Worm (Caenorhabditis elegans) whole organism, late embryonic: ENCODE data around the gene T28F3.8.
A peak's percentile ranks its signal among the peaks of the same experiment; 100 is the strongest.

Source experiments
- C08G9.2 ChIP-seq: sonication (generic microtip); optimal IDR thresholded peaks from 2 replicates; lab custom pipeline; 2016; ENCODE audit warnings: mild to moderate bottlenecking, missing genetic modification characterization, moderate library complexity, missing compliant biosample characterization
- C38D4.7 ChIP-seq: fragments of 200-800 bp; sonication (Bioruptor generic); optimal IDR thresholded peaks from 2 replicates; lab custom pipeline; 2018; ENCODE audit warnings: mild to moderate bottlenecking, missing genetic modification characterization, moderate library complexity, missing compliant biosample characterization
- F13H6.1 ChIP-seq: sonication (generic microtip); optimal IDR thresholded peaks from 2 replicates; lab custom pipeline; 2016; ENCODE audit warnings: missing genetic modification characterization, missing compliant biosample characterization
- K02D7.2 ChIP-seq: sonication (generic microtip); optimal IDR thresholded peaks from 2 replicates; lab custom pipeline; 2017; ENCODE audit warnings: mild to moderate bottlenecking, missing genetic modification characterization, missing compliant biosample characterization
- ama-1 ChIP-seq: fragments of 150-350 bp; optimal IDR thresholded peaks from 2 replicates; lab custom pipeline; 2014
- ceh-14 ChIP-seq: sonication (generic microtip); optimal IDR thresholded peaks from 2 replicates; lab custom pipeline; 2016; ENCODE audit warnings: missing genotype, missing genetic modification characterization, missing compliant biosample characterization
- ceh-18 ChIP-seq: sonication (generic microtip); optimal IDR thresholded peaks from 2 replicates; lab custom pipeline; 2016; ENCODE audit warnings: missing genetic modification characterization, missing compliant biosample characterization
- ceh-19 ChIP-seq: fragments of 200-800 bp; sonication (Bioruptor generic); optimal IDR thresholded peaks from 2 replicates; lab custom pipeline; 2018; ENCODE audit warnings: mild to moderate bottlenecking, missing genetic modification characterization, missing compliant biosample characterization
- ceh-2 ChIP-seq: sonication (generic microtip); optimal IDR thresholded peaks from 2 replicates; lab custom pipeline; 2016; ENCODE audit warnings: missing genotype, missing genetic modification characterization, missing compliant biosample characterization
- ceh-24 ChIP-seq: sonication (generic microtip); optimal IDR thresholded peaks from 2 replicates; lab custom pipeline; 2016; ENCODE audit warnings: mild to moderate bottlenecking, missing genetic modification characterization, missing compliant biosample characterization
- ceh-30 ChIP-seq: fragments of 150-350 bp; optimal IDR thresholded peaks from 2 replicates; lab custom pipeline; 2014; ENCODE audit warnings: missing biosample characterization, missing genetic modification characterization
- ceh-9 ChIP-seq: sonication (generic microtip); optimal IDR thresholded peaks from 2 replicates; lab custom pipeline; 2016; ENCODE audit warnings: mild to moderate bottlenecking, missing genetic modification characterization, inconsistent platforms, missing compliant biosample characterization
- dmd-4 ChIP-seq: sonication (generic microtip); optimal IDR thresholded peaks from 2 replicates; lab custom pipeline; 2016; ENCODE audit warnings: borderline replicate concordance, missing genetic modification characterization, missing compliant biosample characterization
- dve-1 ChIP-seq: sonication (generic microtip); optimal IDR thresholded peaks from 2 replicates; lab custom pipeline; 2017; ENCODE audit warnings: antibody characterized with exemption, mild to moderate bottlenecking, missing genetic modification characterization, missing compliant biosample characterization
- ets-4 ChIP-seq: sonication (generic microtip); optimal IDR thresholded peaks from 2 replicates; lab custom pipeline; 2016; ENCODE audit warnings: missing genetic modification characterization, missing compliant biosample characterization
- eyg-1 ChIP-seq: sonication (generic microtip); optimal IDR thresholded peaks from 2 replicates; lab custom pipeline; 2016; ENCODE audit warnings: missing genotype, missing genetic modification characterization, missing compliant biosample characterization
- fax-1 ChIP-seq: sonication (generic microtip); optimal IDR thresholded peaks from 2 replicates; lab custom pipeline; 2016; ENCODE audit warnings: missing genotype, missing genetic modification characterization, missing compliant biosample characterization
- fkh-10 ChIP-seq: fragments of 150-350 bp; optimal IDR thresholded peaks from 2 replicates; lab custom pipeline; 2014; ENCODE audit warnings: missing biosample characterization, missing genetic modification reagents, missing genetic modification characterization
- fkh-6 ChIP-seq: sonication (generic microtip); optimal IDR thresholded peaks from 2 replicates; lab custom pipeline; 2016; ENCODE audit warnings: missing genetic modification characterization, missing compliant biosample characterization
- gmeb-2 ChIP-seq: sonication (generic microtip); optimal IDR thresholded peaks from 2 replicates; lab custom pipeline; 2016; ENCODE audit warnings: missing genetic modification characterization, inconsistent platforms, missing compliant biosample characterization
- hlh-13 ChIP-seq: fragments of 200-800 bp; sonication (Bioruptor generic); optimal IDR thresholded peaks from 2 replicates; lab custom pipeline; 2018; ENCODE audit warnings: mild to moderate bottlenecking, missing genetic modification characterization, missing compliant biosample characterization
- hlh-15 ChIP-seq: sonication (generic microtip); optimal IDR thresholded peaks from 2 replicates; lab custom pipeline; 2016; ENCODE audit warnings: missing genetic modification characterization, missing compliant biosample characterization
- hlh-6 ChIP-seq: sonication (generic microtip); optimal IDR thresholded peaks from 2 replicates; lab custom pipeline; 2016; ENCODE audit warnings: missing genotype, missing genetic modification characterization, missing compliant biosample characterization
- hlh-8 ChIP-seq: sonication (generic microtip); optimal IDR thresholded peaks from 2 replicates; lab custom pipeline; 2016; ENCODE audit warnings: missing genotype, missing genetic modification characterization, missing compliant biosample characterization
- lim-6 ChIP-seq: sonication (generic microtip); optimal IDR thresholded peaks from 2 replicates; lab custom pipeline; 2016; ENCODE audit warnings: missing genetic modification characterization, missing compliant biosample characterization
- lin-11 ChIP-seq: fragments of 200-800 bp; sonication (Bioruptor generic); optimal IDR thresholded peaks from 2 replicates; lab custom pipeline; 2018; ENCODE audit warnings: mild to moderate bottlenecking, missing genetic modification characterization, missing compliant biosample characterization
- nhr-11 ChIP-seq: fragments of 150-350 bp; optimal IDR thresholded peaks from 2 replicates; lab custom pipeline; 2014; ENCODE audit warnings: missing biosample characterization, missing genetic modification characterization
- nhr-232 ChIP-seq: sonication (generic microtip); optimal IDR thresholded peaks from 2 replicates; lab custom pipeline; 2016; ENCODE audit warnings: missing genetic modification characterization, missing compliant biosample characterization
- npax-4 ChIP-seq: sonication (generic microtip); optimal IDR thresholded peaks from 2 replicates; lab custom pipeline; 2016; ENCODE audit warnings: missing genetic modification characterization, missing compliant biosample characterization
- odd-2 ChIP-seq: sonication (generic microtip); optimal IDR thresholded peaks from 2 replicates; lab custom pipeline; 2017; ENCODE audit warnings: antibody characterized with exemption, mild to moderate bottlenecking, missing genetic modification characterization, missing compliant biosample characterization
- pha-2 ChIP-seq: sonication (generic microtip); optimal IDR thresholded peaks from 2 replicates; lab custom pipeline; 2017; ENCODE audit warnings: mild to moderate bottlenecking, missing genetic modification characterization, missing compliant biosample characterization
- pha-4 ChIP-seq: fragments of 150-350 bp; optimal IDR thresholded peaks from 2 replicates; lab custom pipeline; 2018; ENCODE audit warnings: missing biosample characterization, missing genetic modification reagents, missing genetic modification characterization
- pqm-1 ChIP-seq: sonication (generic microtip); optimal IDR thresholded peaks from 2 replicates; lab custom pipeline; 2016; ENCODE audit warnings: missing genetic modification characterization, missing compliant biosample characterization
- ref-2 ChIP-seq: sonication (generic microtip); optimal IDR thresholded peaks from 2 replicates; lab custom pipeline; 2016; ENCODE audit warnings: missing genetic modification characterization, missing compliant biosample characterization
- sdc-2 ChIP-seq: sonication (generic microtip); optimal IDR thresholded peaks from 2 replicates; lab custom pipeline; 2016; ENCODE audit warnings: missing genotype, missing genetic modification characterization, missing compliant biosample characterization
- sox-2 ChIP-seq: fragments of 200-800 bp; sonication (Bioruptor generic); IDR thresholded peaks from 2 replicates; pipeline ENCODE4 v1.3.6; 2022; ENCODE audit warnings: missing genetic modification reagents, missing genetic modification characterization, missing compliant biosample characterization
- sox-4 ChIP-seq: sonication (generic microtip); optimal IDR thresholded peaks from 2 replicates; lab custom pipeline; 2017; ENCODE audit warnings: mild to moderate bottlenecking, missing genetic modification characterization, inconsistent platforms, missing compliant biosample characterization
- syd-9 ChIP-seq: sonication (generic microtip); optimal IDR thresholded peaks from 2 replicates; lab custom pipeline; 2016; ENCODE audit warnings: mild to moderate bottlenecking, missing genetic modification characterization, moderate library complexity, missing compliant biosample characterization
- tbx-7 ChIP-seq: sonication (generic microtip); optimal IDR thresholded peaks from 2 replicates; lab custom pipeline; 2016; ENCODE audit warnings: missing genotype, missing genetic modification characterization, missing compliant biosample characterization
- ttx-3 ChIP-seq: sonication (generic microtip); optimal IDR thresholded peaks from 2 replicates; lab custom pipeline; 2016; ENCODE audit warnings: missing genetic modification reagents, missing genetic modification characterization, missing compliant biosample characterization
- unc-55 ChIP-seq: sonication (generic microtip); optimal IDR thresholded peaks from 2 replicates; lab custom pipeline; 2017; ENCODE audit warnings: missing biosample characterization, missing genetic modification reagents, missing genetic modification characterization
- zip-5 ChIP-seq: sonication (generic microtip); optimal IDR thresholded peaks from 2 replicates; lab custom pipeline; 2016; ENCODE audit warnings: missing genetic modification characterization, missing compliant biosample characterization
- ztf-16 ChIP-seq: sonication (generic microtip); optimal IDR thresholded peaks from 2 replicates; lab custom pipeline; 2017; ENCODE audit warnings: missing genetic modification characterization, missing compliant biosample characterization

Gene T28F3.8

DNA sequence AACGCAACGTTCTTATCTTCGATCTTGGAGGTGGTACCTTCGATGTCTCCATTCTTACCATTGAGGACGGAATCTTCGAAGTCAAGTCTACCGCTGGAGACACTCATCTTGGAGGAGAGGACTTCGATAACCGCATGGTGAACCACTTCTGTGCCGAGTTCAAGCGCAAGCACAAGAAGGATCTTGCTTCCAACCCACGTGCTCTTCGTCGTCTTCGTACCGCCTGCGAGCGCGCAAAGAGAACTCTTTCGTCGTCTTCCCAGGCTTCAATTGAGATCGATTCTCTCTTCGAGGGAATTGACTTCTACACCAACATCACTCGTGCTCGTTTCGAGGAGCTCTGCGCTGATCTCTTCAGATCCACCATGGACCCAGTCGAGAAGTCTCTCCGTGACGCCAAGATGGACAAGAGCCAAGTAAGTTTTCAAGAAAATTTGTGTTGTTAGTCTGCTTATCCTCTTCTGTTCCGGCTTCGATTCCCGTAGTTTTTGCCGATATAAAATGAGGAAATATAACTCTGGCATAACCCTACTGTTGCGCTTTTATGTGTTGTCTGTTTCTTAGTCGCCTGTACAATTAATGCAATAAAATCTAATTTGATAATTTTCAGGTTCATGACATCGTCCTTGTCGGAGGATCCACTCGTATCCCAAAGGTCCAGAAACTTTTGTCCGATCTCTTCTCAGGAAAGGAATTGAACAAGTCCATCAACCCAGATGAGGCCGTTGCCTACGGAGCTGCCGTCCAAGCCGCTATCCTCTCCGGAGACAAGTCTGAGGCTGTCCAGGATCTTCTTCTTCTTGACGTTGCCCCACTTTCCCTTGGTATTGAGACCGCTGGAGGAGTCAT is 27.3 kb downstream of the T28F3.8 start:
- TF ChIP-seq lin-11 (tag; lab: Kevin White, UChicago) (no peak), ama-1 (lab: Kevin White, UChicago) (no peak), odd-2 (tag; lab: Kevin White, UChicago) (no peak), K02D7.2 (tag; lab: Kevin White, UChicago) (no peak), sox-2 (GFP tag; lab: Robert Waterston, UW) (no peak), ref-2 (tag; lab: Kevin White, UChicago) (no peak), pqm-1 (no peak), fkh-6 (tag; lab: Kevin White, UChicago) (no peak), hlh-6 (tag; lab: Kevin White, UChicago) (no peak), C38D4.7 (GFP tag; lab: Kevin White, UChicago) (no peak), fkh-10 (GFP tag; lab: Kevin White, UChicago) (no peak), dmd-4 (tag; lab: Kevin White, UChicago) (no peak), eyg-1 (tag; lab: Kevin White, UChicago) (no peak), syd-9 (tag; lab: Kevin White, UChicago) (no peak)
- TF ChIP-seq, all 69 proteins: peak for 0

DNA sequence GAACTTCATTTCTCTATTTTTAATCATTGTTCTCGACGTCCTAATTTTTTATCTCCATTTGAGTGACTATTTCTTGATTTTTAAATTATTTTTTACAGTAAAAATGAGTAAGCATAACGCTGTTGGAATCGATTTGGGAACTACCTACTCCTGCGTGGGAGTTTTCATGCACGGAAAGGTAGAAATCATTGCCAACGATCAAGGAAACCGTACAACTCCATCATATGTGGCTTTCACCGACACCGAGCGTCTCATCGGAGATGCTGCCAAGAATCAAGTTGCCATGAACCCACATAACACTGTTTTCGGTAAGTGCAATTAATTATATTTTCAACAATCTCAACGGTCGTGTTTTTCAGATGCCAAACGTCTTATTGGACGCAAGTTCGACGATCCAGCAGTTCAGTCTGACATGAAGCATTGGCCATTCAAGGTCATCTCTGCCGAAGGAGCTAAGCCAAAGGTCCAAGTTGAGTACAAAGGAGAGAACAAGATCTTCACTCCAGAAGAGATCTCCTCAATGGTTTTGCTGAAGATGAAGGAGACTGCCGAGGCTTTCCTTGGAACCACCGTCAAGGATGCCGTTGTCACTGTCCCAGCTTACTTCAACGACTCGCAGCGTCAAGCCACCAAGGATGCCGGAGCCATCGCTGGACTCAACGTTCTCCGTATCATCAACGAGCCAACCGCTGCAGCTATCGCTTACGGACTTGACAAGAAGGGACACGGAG is 28.1 kb downstream of the T28F3.8 start, which contains the start of gene hsp-1:
Gene hsp-1, plus strand, starts transcription at position 99 of the 731 bp plus-strand sequence.
- TF ChIP-seq nhr-232 (tag; lab: Kevin White, UChicago) (no peak), sox-4 (no peak), unc-55 (GFP tag; lab: Kevin White, UChicago) (no peak), ceh-24 (tag; lab: Kevin White, UChicago) (no peak), ttx-3 (tag; lab: Kevin White, UChicago) (no peak), ceh-19 (GFP tag; lab: Kevin White, UChicago) (no peak), gmeb-2 (no peak), ceh-2 (tag; lab: Kevin White, UChicago) (no peak), dmd-4 (tag; lab: Kevin White, UChicago) (no peak), ref-2 (tag; lab: Kevin White, UChicago) (no peak), ets-4 (no peak)

DNA sequence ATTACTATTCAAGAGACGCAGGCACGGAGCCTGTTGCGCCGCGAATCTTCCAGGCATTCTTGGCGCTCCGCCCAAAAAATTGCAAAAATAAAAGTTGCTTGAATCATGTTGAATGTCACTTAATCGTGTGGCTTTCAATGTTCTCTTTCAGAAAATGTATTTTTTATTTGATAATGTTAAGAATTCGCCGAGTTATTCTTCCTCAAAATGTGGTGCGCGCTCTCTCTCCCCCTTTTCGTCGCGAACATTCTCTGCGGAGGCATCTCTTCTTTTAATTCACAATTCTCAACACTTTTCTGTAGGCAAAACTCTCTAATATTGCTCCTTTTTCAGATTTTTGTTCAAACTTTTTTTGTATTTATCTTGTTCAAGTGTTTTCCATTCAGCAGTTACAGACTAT is 28.8 kb downstream of the T28F3.8 start:
- TF ChIP-seq dmd-4 (tag; lab: Kevin White, UChicago) (peak; percentile 43), C08G9.2 (peak; percentile 56), fax-1 (peak; percentile 30), hlh-15 (tag; lab: Kevin White, UChicago) (peak; percentile 40), hlh-13 (no peak), ceh-9 (tag; lab: Kevin White, UChicago) (no peak), ztf-16 (tag; lab: Kevin White, UChicago) (peak; percentile 89), sdc-2 (tag; lab: Kevin White, UChicago) (peak; percentile 58), sox-4 (peak; percentile 54), pqm-1 (peak; percentile 65), ceh-30 (tag; lab: Kevin White, UChicago) (peak; percentile 6), ttx-3 (tag; lab: Kevin White, UChicago) (peak; percentile 47), ceh-24 (tag; lab: Kevin White, UChicago) (peak; percentile 33), dve-1 (tag; lab: Kevin White, UChicago) (peak; percentile 92), pha-2 (tag; lab: Kevin White, UChicago) (peak; percentile 82), unc-55 (GFP tag; lab: Kevin White, UChicago) (peak; percentile 89), tbx-7 (tag; lab: Kevin White, UChicago) (peak; percentile 35), F13H6.1 (tag; lab: Kevin White, UChicago) (peak; percentile 60), ceh-14 (tag; lab: Kevin White, UChicago) (peak; percentile 94), ceh-18 (peak; percentile 99), zip-5 (tag; lab: Kevin White, UChicago) (no peak), ama-1 (lab: Kevin White, UChicago) (no peak), ets-4 (peak; percentile 86), C38D4.7 (GFP tag; lab: Kevin White, UChicago) (peak; percentile 42), nhr-11 (peak; percentile 93), ref-2 (tag; lab: Kevin White, UChicago) (peak; percentile 98), lim-6 (tag; lab: Kevin White, UChicago) (peak; percentile 80), hlh-8 (tag; lab: Kevin White, UChicago) (peak; percentile 42), pha-4 (tag; lab: Kevin White, UChicago) (no peak), npax-4 (no peak), lin-11 (tag; lab: Kevin White, UChicago) (peak; percentile 3)
